Fruit fly (Drosophila melanogaster) S2 (cell line): ENCODE data around the gene dib.

Source experiments
- CG8478 ChIP-seq: fragments of >200 bp; optimal IDR thresholded peaks from 2 replicates; lab custom pipeline; 2018
- CTCF ChIP-seq, 2 experiments: fragments of >200 bp; optimal IDR thresholded peaks; 2 replicates each; lab custom pipeline; 2018

dm6 chr3L:4046289-4046688 lies 15.8 kb upstream of the dib start, which contains the start of gene CG1136:
- TF ChIP-seq CTCF (optimal IDR thresholded peaks at IDR 0.05; lab: Kevin White, UChicago) (no peak), CG8478 (lab: Kevin White, UChicago) (no peak)
